Worm (Caenorhabditis elegans): ENCODE data around the gene chdh-1.

DNA sequence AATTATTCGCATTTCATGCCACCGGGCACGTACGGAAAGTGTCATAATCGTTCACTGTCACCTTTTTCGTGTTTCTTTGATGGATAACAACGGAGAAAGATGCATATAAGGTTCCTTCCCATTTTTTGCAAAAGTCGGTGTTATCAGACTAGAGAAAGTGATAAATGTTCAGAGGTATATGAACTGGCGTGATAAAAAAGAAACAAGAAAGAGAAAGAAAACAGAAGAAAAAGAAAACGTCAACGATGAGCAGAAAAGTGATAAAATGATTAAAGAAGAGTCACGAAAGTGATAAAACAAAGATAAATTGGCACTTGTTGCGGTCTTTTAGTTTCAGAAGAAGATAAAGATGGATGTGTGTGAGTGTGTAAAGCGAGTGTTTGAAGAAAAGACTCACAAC, 31.6 kb upstream of the chdh-1 start:
- TF ChIP-seq him-1 (tag; optimal IDR thresholded peaks at IDR 0.05) (no peak), W03F9.2 (tag; optimal IDR thresholded peaks at IDR 0.05) (no peak)
